Worm (Caenorhabditis elegans) whole organism, L1 larva: ENCODE results near the gene F21C10.5.

Experiments
- C16A3.4 ChIP-seq: fragments of 150-350 bp; optimal IDR thresholded peaks from 2 replicates; lab custom pipeline; 2014; ENCODE audit warnings: missing biosample characterization, missing genetic modification characterization
- Y116A8C.19 ChIP-seq: sonication (generic microtip); optimal IDR thresholded peaks from 2 replicates; lab custom pipeline; 2016; ENCODE audit warnings: missing compliant biosample characterization, missing genetic modification characterization, borderline replicate concordance
- aly-2 ChIP-seq: fragments of 150-350 bp; optimal IDR thresholded peaks from 2 replicates; lab custom pipeline; 2014; ENCODE audit warnings: missing biosample characterization, missing genetic modification characterization
- ama-1 ChIP-seq: fragments of 150-350 bp; optimal IDR thresholded peaks from 2 replicates; lab custom pipeline; 2014
- blmp-1 ChIP-seq: fragments of 150-350 bp; optimal IDR thresholded peaks from 2 replicates; lab custom pipeline; 2014; ENCODE audit warnings: missing biosample characterization, missing genetic modification characterization
- ceh-88 ChIP-seq: fragments of 200-800 bp; sonication (Bioruptor generic); IDR thresholded peaks from 2 replicates; pipeline ENCODE4 v1.3.6; 2022; ENCODE audit warnings: missing genetic modification characterization, missing compliant biosample characterization
- ceh-90 ChIP-seq: sonication (generic microtip); optimal IDR thresholded peaks from 2 replicates; lab custom pipeline; 2016; ENCODE audit warnings: missing genetic modification characterization, missing compliant biosample characterization
- dsc-1 ChIP-seq: sonication (generic microtip); optimal IDR thresholded peaks from 2 replicates; lab custom pipeline; 2016; ENCODE audit warnings: mild to moderate bottlenecking, missing genetic modification characterization, missing compliant biosample characterization
- efl-1 ChIP-seq, 4 experiments: fragments of 150-350 bp; optimal IDR thresholded peaks in 3 of 4; peaks in 1 of 4; 1 replicate in 1 of 4; 2 replicates in 3 of 4; lab custom pipeline; 2014; ENCODE audit warnings: missing biosample characterization in 2 of 4, missing genetic modification characterization in 2 of 4, missing genetic modification reagents in 2 of 4
- efl-3 ChIP-seq: fragments of 200-800 bp; sonication (Bioruptor generic); optimal IDR thresholded peaks from 2 replicates; lab custom pipeline; 2018; ENCODE audit warnings: mild to moderate bottlenecking, missing genetic modification characterization, missing compliant biosample characterization
- egl-13 ChIP-seq: sonication (generic microtip); optimal IDR thresholded peaks from 2 replicates; lab custom pipeline; 2016; ENCODE audit warnings: missing genotype, missing genetic modification reagents, missing genetic modification characterization, missing compliant biosample characterization
- elt-2 ChIP-seq: sonication (generic microtip); optimal IDR thresholded peaks from 2 replicates; lab custom pipeline; 2016; ENCODE audit warnings: missing genetic modification characterization, mild to moderate bottlenecking, inconsistent platforms, missing compliant biosample characterization, missing genetic modification reagents
- elt-3 ChIP-seq, 6 experiments: fragments of 150-350 bp in 1 of 6; sonication (generic microtip); optimal IDR thresholded peaks; 2 replicates each; lab custom pipeline; 2017 to 2018; ENCODE audit warnings: missing biosample characterization in 6 of 6, missing genetic modification characterization in 6 of 6, inconsistent platforms in 1 of 6
- ets-5 ChIP-seq: fragments of 200-800 bp; sonication (Bioruptor generic); IDR thresholded peaks from 2 replicates; pipeline ENCODE4 v1.3.6; 2022; ENCODE audit warnings: missing genetic modification characterization, missing compliant biosample characterization
- hlh-4 ChIP-seq: sonication (generic microtip); optimal IDR thresholded peaks from 2 replicates; lab custom pipeline; 2016; ENCODE audit warnings: mild to moderate bottlenecking, missing genetic modification characterization, missing compliant biosample characterization
- hpl-2 ChIP-seq: fragments of 150-350 bp; optimal IDR thresholded peaks from 2 replicates; lab custom pipeline; 2014; ENCODE audit warnings: missing biosample characterization, missing genetic modification reagents, missing genetic modification characterization
- isw-1 ChIP-seq: fragments of 200-800 bp; sonication (Bioruptor generic); IDR thresholded peaks from 2 replicates; pipeline ENCODE4 v1.3.6; 2022; ENCODE audit warnings: missing genetic modification characterization, missing compliant biosample characterization
- lin-13 ChIP-seq: fragments of 150-350 bp; optimal IDR thresholded peaks from 2 replicates; lab custom pipeline; 2014; ENCODE audit warnings: missing biosample characterization, missing genetic modification reagents, missing genetic modification characterization
- lin-14 ChIP-seq: fragments of 200-800 bp; sonication (Bioruptor generic); optimal IDR thresholded peaks from 2 replicates; lab custom pipeline; 2018; ENCODE audit warnings: mild to moderate bottlenecking, missing genetic modification characterization, moderate library complexity, missing compliant biosample characterization
- lin-35 ChIP-seq, 2 experiments: fragments of 150-350 bp; optimal IDR thresholded peaks; 2 replicates each; lab custom pipeline; 2014; ENCODE audit warnings: missing biosample characterization in 2 of 2, missing genetic modification characterization in 2 of 2, missing genetic modification reagents in 2 of 2
- lin-39 ChIP-seq: fragments of 150-350 bp; optimal IDR thresholded peaks from 2 replicates; lab custom pipeline; 2014; ENCODE audit warnings: missing biosample characterization, missing genetic modification reagents, missing genetic modification characterization
- lir-3 ChIP-seq: sonication (generic microtip); optimal IDR thresholded peaks from 2 replicates; lab custom pipeline; 2016; ENCODE audit warnings: mild to moderate bottlenecking, missing genetic modification characterization, moderate library complexity, missing compliant biosample characterization; ENCODE audit not compliant: poor library complexity
- lsy-2 ChIP-seq, 2 experiments: fragments of 150-350 bp; optimal IDR thresholded peaks; 2 replicates each; lab custom pipeline; 2014; ENCODE audit warnings: missing biosample characterization in 2 of 2, missing genetic modification characterization in 2 of 2
- mdl-1 ChIP-seq, 2 experiments: fragments of 150-350 bp; optimal IDR thresholded peaks; 2 replicates each; lab custom pipeline; 2014 to 2017; ENCODE audit warnings: missing biosample characterization in 2 of 2, missing genetic modification characterization in 2 of 2, inconsistent platforms in 1 of 2
- mef-2 ChIP-seq: fragments of 150-350 bp; optimal IDR thresholded peaks from 2 replicates; lab custom pipeline; 2014; ENCODE audit warnings: missing biosample characterization, missing genetic modification characterization
- nhr-20 ChIP-seq: sonication (generic microtip); optimal IDR thresholded peaks from 2 replicates; lab custom pipeline; 2016; ENCODE audit warnings: mild to moderate bottlenecking, missing genetic modification characterization, missing compliant biosample characterization
- nhr-237 ChIP-seq: fragments of 150-350 bp; optimal IDR thresholded peaks from 2 replicates; lab custom pipeline; 2014; ENCODE audit warnings: missing biosample characterization, missing genetic modification characterization
- nhr-84 ChIP-seq: sonication (generic microtip); optimal IDR thresholded peaks from 2 replicates; lab custom pipeline; 2017; ENCODE audit warnings: missing biosample characterization, missing genetic modification characterization
- nhr-85 ChIP-seq: sonication (generic microtip); peaks from one replicate; lab custom pipeline; 2016; ENCODE audit warnings: missing genetic modification characterization, inconsistent platforms, missing compliant biosample characterization
- pqm-1 ChIP-seq: sonication (generic microtip); optimal IDR thresholded peaks from 3 replicates; lab custom pipeline; 2017; ENCODE audit warnings: missing biosample characterization, missing genetic modification characterization
- rnt-1 ChIP-seq: sonication (generic microtip); optimal IDR thresholded peaks from 2 replicates; lab custom pipeline; 2016; ENCODE audit warnings: mild to moderate bottlenecking, missing genetic modification characterization, moderate library complexity, missing compliant biosample characterization
- skn-1 ChIP-seq: fragments of 150-350 bp; optimal IDR thresholded peaks from 2 replicates; lab custom pipeline; 2014; ENCODE audit warnings: missing biosample characterization, missing genetic modification characterization
- snpc-4 ChIP-seq: fragments of 150-350 bp; optimal IDR thresholded peaks from 2 replicates; lab custom pipeline; 2014; ENCODE audit warnings: missing biosample characterization, missing genetic modification characterization
- snu-23 ChIP-seq: sonication (generic microtip); optimal IDR thresholded peaks from 2 replicates; lab custom pipeline; 2016; ENCODE audit warnings: missing genetic modification characterization, missing compliant biosample characterization
- sox-4 ChIP-seq: sonication (generic microtip); optimal IDR thresholded peaks from 2 replicates; lab custom pipeline; 2016; ENCODE audit warnings: missing genetic modification characterization, missing compliant biosample characterization
- sptf-1 ChIP-seq: fragments of 150-350 bp; optimal IDR thresholded peaks from 2 replicates; lab custom pipeline; 2014; ENCODE audit warnings: missing biosample characterization, missing genetic modification characterization
- swsn-7 ChIP-seq: sonication (generic microtip); optimal IDR thresholded peaks from 2 replicates; lab custom pipeline; 2016; ENCODE audit warnings: missing genetic modification characterization, missing compliant biosample characterization
- unc-30 ChIP-seq: sonication (generic microtip); optimal IDR thresholded peaks from 2 replicates; lab custom pipeline; 2017; ENCODE audit warnings: missing biosample characterization, missing genetic modification characterization
- unc-62 ChIP-seq: fragments of 150-350 bp; optimal IDR thresholded peaks from 2 replicates; lab custom pipeline; 2014; ENCODE audit warnings: missing biosample characterization, missing genetic modification reagents, missing genetic modification characterization
- unc-86 ChIP-seq: sonication (generic microtip); optimal IDR thresholded peaks from 2 replicates; lab custom pipeline; 2016; ENCODE audit warnings: missing genetic modification characterization, missing compliant biosample characterization
- unc-98 ChIP-seq: fragments of 200-800 bp; sonication (Bioruptor generic); IDR thresholded peaks from 2 replicates; pipeline ENCODE4 v1.3.6; 2022; ENCODE audit warnings: missing genetic modification characterization, missing compliant biosample characterization
- vab-15 ChIP-seq: sonication (generic microtip); optimal IDR thresholded peaks from 2 replicates; lab custom pipeline; 2017; ENCODE audit warnings: missing genotype, mild to moderate bottlenecking, missing genetic modification characterization, missing compliant biosample characterization
- zag-1 ChIP-seq: fragments of 150-350 bp; optimal IDR thresholded peaks from 2 replicates; lab custom pipeline; 2014; ENCODE audit warnings: missing biosample characterization, missing genetic modification characterization
- zip-4 ChIP-seq: fragments of 200-800 bp; sonication (Bioruptor generic); optimal IDR thresholded peaks from 2 replicates; lab custom pipeline; 2018; ENCODE audit warnings: mild to moderate bottlenecking, missing genetic modification characterization, moderate library complexity, missing compliant biosample characterization
- ztf-11 ChIP-seq, 2 experiments: sonication (generic microtip); optimal IDR thresholded peaks; 2 replicates each; lab custom pipeline; 2016 to 2017; ENCODE audit warnings: missing genetic modification characterization in 2 of 2, missing biosample characterization in 1 of 2, missing compliant biosample characterization in 1 of 2

F21C10.5 gene

ce11 chrV:9095613-9096317, 29.7 kb upstream of the F21C10.5 start, which contains the start of gene F21C10.10 (continued):
- TF ChIP-seq ceh-88 (GFP tag; lab: Robert Waterston, UW): no peak
- TF ChIP-seq zip-4 (GFP tag; lab: Kevin White, UChicago): no peak
- peak; percentile 77 for TF ChIP-seq skn-1
- no peak for TF ChIP-seq ets-5
- TF ChIP-seq sox-4 (tag; lab: Kevin White, UChicago): no peak
- no peak for TF ChIP-seq ceh-90 (tag; lab: Kevin White, UChicago)
- TF ChIP-seq elt-3 (tag; optimal IDR thresholded peaks at IDR 0.05; lab: Kevin White, UChicago): peak in 3 of 6 experiments; percentile 59 to 91 (median 81)
- no peak for TF ChIP-seq hlh-4
- TF ChIP-seq zag-1: no peak
- no peak for TF ChIP-seq nhr-237
- TF ChIP-seq unc-86: no peak

ce11 chrV:9096674-9097073, 28.8 kb upstream of the F21C10.5 start:
- TF ChIP-seq nhr-85 (tag; lab: Kevin White, UChicago) (peak; percentile 59), vab-15 (tag; lab: Kevin White, UChicago) (no peak), lin-13 (GFP tag; lab: Kevin White, UChicago) (no peak), ama-1 (peak; percentile 18), unc-86 (no peak), mef-2 (tag; lab: Kevin White, UChicago) (no peak), unc-98 (no peak), efl-1 (optimal IDR thresholded peaks at IDR 0.05; lab: Kevin White, UChicago) (no peak), efl-1 (GFP tag; optimal IDR thresholded peaks at IDR 0.05 in 1 of 2; lab: Kevin White, UChicago) (peak in 1 of 2 experiments; percentile 72), snpc-4 (tag; lab: Kevin White, UChicago) (no peak), nhr-20 (tag; lab: Kevin White, UChicago) (peak; percentile 15), dsc-1 (tag; lab: Kevin White, UChicago) (no peak), C16A3.4 (tag; lab: Kevin White, UChicago) (peak; percentile 1), lin-35 (GFP tag; optimal IDR thresholded peaks at IDR 0.05; lab: Kevin White, UChicago) (peak in 1 of 2 experiments; percentile 2), unc-30 (tag; lab: Kevin White, UChicago) (no peak), efl-3 (no peak), sptf-1 (tag; lab: Kevin White, UChicago) (no peak), elt-2 (tag; lab: Kevin White, UChicago) (no peak), ztf-11 (tag; optimal IDR thresholded peaks at IDR 0.05; lab: Kevin White, UChicago) (no peak), unc-62 (GFP tag; lab: Kevin White, UChicago) (no peak), lin-14 (peak; percentile 14)

- TF ChIP-seq snu-23 (GFP tag; lab: Kevin White, UChicago) (no peak), lin-35 (GFP tag; optimal IDR thresholded peaks at IDR 0.05; lab: Kevin White, UChicago) (peak in 1 of 2 experiments; percentile 24), ceh-88 (GFP tag; lab: Robert Waterston, UW) (0 out of 2 replicates have a peak, but pooled peaks have one; percentile 19), pqm-1 (no peak), mdl-1 (tag; optimal IDR thresholded peaks at IDR 0.05; lab: Kevin White, UChicago) (no peak), lir-3 (tag; lab: Kevin White, UChicago) (peak; percentile 44), blmp-1 (no peak), swsn-7 (tag; lab: Kevin White, UChicago) (no peak), Y116A8C.19 (no peak), elt-2 (tag; lab: Kevin White, UChicago) (peak; percentile 9), isw-1 (GFP tag; lab: Robert Waterston, UW) (no peak), lin-39 (no peak), hpl-2 (GFP tag; lab: Kevin White, UChicago) (no peak), lsy-2 (tag; optimal IDR thresholded peaks at IDR 0.05; lab: Kevin White, UChicago) (no peak), mef-2 (tag; lab: Kevin White, UChicago) (no peak), rnt-1 (tag; lab: Kevin White, UChicago) (no peak), nhr-84 (tag; lab: Kevin White, UChicago) (no peak), zip-4 (GFP tag; lab: Kevin White, UChicago) (no peak), aly-2 (tag; lab: Kevin White, UChicago) (no peak), C16A3.4 (tag; lab: Kevin White, UChicago) (no peak), egl-13 (tag; lab: Kevin White, UChicago) (no peak)
- TF ChIP-seq, all 84 proteins: peak for 4
These were observed 28.2 kb upstream of the F21C10.5 start for ce11 chrV:9097213-9097612.
